Worm (Caenorhabditis elegans) whole organism, midembryonic: Measurements from ENCODE around the gene fbxa-31.

Source experiments
- flt-1 ChIP-seq: fragments of 200-800 bp; sonication (Bioruptor generic); IDR thresholded peaks from 2 replicates; pipeline ENCODE4 v1.3.6; 2022; ENCODE audit warnings: missing genetic modification characterization, missing compliant biosample characterization
- klf-2 ChIP-seq: fragments of 200-800 bp; sonication (Bioruptor generic); conservative IDR thresholded peaks from 2 replicates; pipeline ENCODE4 v1.3.6; 2022; ENCODE audit warnings: missing genetic modification reagents, missing genetic modification characterization, missing compliant biosample characterization
- ztf-23 ChIP-seq: fragments of 200-800 bp; sonication (Bioruptor generic); IDR thresholded peaks from 2 replicates; pipeline ENCODE4 v1.3.6; 2022; ENCODE audit warnings: missing genetic modification reagents, missing genetic modification characterization, missing compliant biosample characterization

DNA sequence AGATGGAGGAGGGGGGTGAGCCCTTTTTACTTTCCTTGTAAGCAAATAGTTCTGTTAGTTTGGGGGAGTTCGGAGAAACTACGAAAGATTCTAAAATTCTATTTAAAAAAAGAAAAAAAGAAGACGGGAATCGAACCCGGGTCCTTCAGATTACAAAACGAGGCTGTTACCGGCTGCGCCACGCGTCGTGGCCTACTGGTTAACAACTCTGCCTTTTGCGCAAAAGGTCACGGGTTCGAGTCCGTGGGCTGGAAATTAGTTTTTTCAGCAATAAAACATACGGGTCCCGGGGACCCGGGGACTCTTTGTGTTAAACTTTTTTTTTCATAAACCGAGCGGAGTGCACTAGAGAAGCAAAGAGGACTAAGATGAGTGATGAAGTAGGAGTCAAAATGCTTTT is 40.0 kb downstream of the fbxa-31 start:
- TF ChIP-seq klf-2 (no peak), ztf-23 (no peak), flt-1 (GFP tag; lab: Robert Waterston, UW) (no peak)
